Worm (Caenorhabditis elegans): ENCODE results near the gene T12A7.10.

Gene T12A7.10

DNA sequence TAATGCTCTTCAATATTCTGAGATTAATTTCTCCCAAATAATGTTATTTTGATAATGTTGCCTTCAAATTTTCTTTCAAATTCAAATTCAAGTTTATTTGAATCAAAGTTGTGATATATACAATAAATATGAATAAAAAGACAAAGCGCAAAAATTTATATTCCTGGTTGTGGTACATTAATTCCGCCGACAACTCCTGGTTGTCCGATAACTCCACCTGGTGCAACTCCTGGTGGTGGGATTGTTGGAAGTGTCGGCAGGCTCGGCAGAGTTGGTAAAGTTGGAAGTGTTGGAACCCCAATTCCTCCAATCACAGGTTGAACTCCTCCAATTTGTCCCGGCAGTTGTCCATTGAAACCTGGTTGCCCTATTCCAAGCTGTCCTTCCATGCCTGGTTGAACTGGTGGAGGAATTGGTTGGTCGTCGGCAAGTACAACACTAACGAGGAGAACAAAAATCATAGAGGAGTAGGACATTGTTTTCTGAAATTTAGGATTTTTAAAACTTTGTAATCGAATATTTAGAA, 16.7 kb downstream of the T12A7.10 start, which contains the start of gene K01A6.7:
K01A6.7 (minus strand) TSS at position 476 of the 526 bp plus-strand sequence.
- TF ChIP-seq hmbx-1 (tag; optimal IDR thresholded peaks at IDR 0.05) (no peak), ceh-36 (tag; optimal IDR thresholded peaks at IDR 0.05) (no peak), ceh-13 (GFP tag; optimal IDR thresholded peaks at IDR 0.05) (no peak), aly-1 (tag; optimal IDR thresholded peaks at IDR 0.05) (no peak), ama-1 (optimal IDR thresholded peaks at IDR 0.05) (no peak)

ce11 chrIV:11737269-11737668, 17.6 kb downstream of the T12A7.10 start, which contains the start of gene K01A6.8:
Gene K01A6.8 (minus strand): TSS chrIV:11737369.
- TF ChIP-seq tbx-37 (GFP tag; conservative IDR thresholded peaks at IDR 0.05) (no peak), ceh-13 (GFP tag; optimal IDR thresholded peaks at IDR 0.05) (no peak), F13C5.2 (tag; optimal IDR thresholded peaks at IDR 0.05) (no peak), B0310.2 (tag; optimal IDR thresholded peaks at IDR 0.05) (no peak), tra-4 (tag; optimal IDR thresholded peaks at IDR 0.05) (no peak), ama-1 (optimal IDR thresholded peaks at IDR 0.05) (no peak), sea-1 (GFP tag; conservative IDR thresholded peaks at IDR 0.05) (no peak), ceh-36 (tag; optimal IDR thresholded peaks at IDR 0.05) (no peak), hmbx-1 (tag; optimal IDR thresholded peaks at IDR 0.05) (no peak)

DNA sequence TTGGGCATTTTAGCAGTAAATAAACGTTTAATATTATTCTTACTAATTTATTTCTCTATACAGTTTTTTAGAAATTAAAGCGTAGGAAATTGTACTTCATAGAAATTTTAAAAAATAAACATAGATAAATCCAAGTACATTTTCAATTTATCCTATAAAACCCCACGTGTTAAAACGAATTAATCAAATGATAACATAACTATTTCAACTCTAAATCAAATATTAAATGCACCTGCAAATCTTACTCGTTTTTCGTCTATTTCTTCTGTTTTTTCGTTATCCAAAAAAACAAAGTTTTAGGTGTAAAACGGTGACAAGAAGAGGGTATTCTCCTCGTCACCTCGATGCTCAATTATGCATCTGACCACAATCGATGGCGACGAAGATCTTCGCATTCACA, 19.9 kb downstream of the T12A7.10 start, which contains the start of gene K01A6.6:
K01A6.6 (plus strand) TSS at position 301 of the 400 bp plus-strand sequence.
- TF ChIP-seq aly-1 (tag; optimal IDR thresholded peaks at IDR 0.05) (no peak), hmbx-1 (tag; optimal IDR thresholded peaks at IDR 0.05) (no peak), F13C5.2 (tag; optimal IDR thresholded peaks at IDR 0.05) (no peak), B0310.2 (tag; optimal IDR thresholded peaks at IDR 0.05) (no peak)

- TF ChIP-seq scrt-1 (GFP tag; IDR thresholded peaks at IDR 0.05), result no peak
- TF ChIP-seq tbx-11 (GFP tag; IDR thresholded peaks at IDR 0.05), result no peak
- TF ChIP-seq ets-7 (tag; optimal IDR thresholded peaks at IDR 0.05), result no peak
- no peak for TF ChIP-seq B0310.2 (tag; optimal IDR thresholded peaks at IDR 0.05)
- no peak for TF ChIP-seq hmbx-1 (tag; optimal IDR thresholded peaks at IDR 0.05)
- TF ChIP-seq ceh-36 (tag; optimal IDR thresholded peaks at IDR 0.05), result no peak
- TF ChIP-seq tbx-37 (GFP tag; conservative IDR thresholded peaks at IDR 0.05), result no peak
- TF ChIP-seq ceh-13 (GFP tag; optimal IDR thresholded peaks at IDR 0.05), result no peak
- TF ChIP-seq hnd-1 (tag; optimal IDR thresholded peaks at IDR 0.05), result no peak
- no peak for TF ChIP-seq sea-1 (GFP tag; conservative IDR thresholded peaks at IDR 0.05)
- no peak for TF ChIP-seq F13C5.2 (tag; optimal IDR thresholded peaks at IDR 0.05)
These were observed 31.6 kb downstream of the T12A7.10 start for ce11 chrIV:11723255-11723654.

ce11 chrIV:11721878-11722277, 33.0 kb downstream of the T12A7.10 start:
- no peak for TF ChIP-seq hnd-1 (tag; optimal IDR thresholded peaks at IDR 0.05)

ce11 chrIV:11718653-11719052, 36.2 kb downstream of the T12A7.10 start:
- no peak for TF ChIP-seq ama-1 (optimal IDR thresholded peaks at IDR 0.05)
- TF ChIP-seq B0310.2 (tag; optimal IDR thresholded peaks at IDR 0.05), result no peak
- no peak for TF ChIP-seq scrt-1 (GFP tag; IDR thresholded peaks at IDR 0.05)
- no peak for TF ChIP-seq hmbx-1 (tag; optimal IDR thresholded peaks at IDR 0.05)
- no peak for TF ChIP-seq pes-1 (GFP tag; IDR thresholded peaks at IDR 0.05)
- TF ChIP-seq hmg-4 (GFP tag; optimal IDR thresholded peaks at IDR 0.05), result no peak
- no peak for TF ChIP-seq tbx-37 (GFP tag; conservative IDR thresholded peaks at IDR 0.05)
- no peak for TF ChIP-seq tra-4 (tag; optimal IDR thresholded peaks at IDR 0.05)
- no peak for TF ChIP-seq sea-1 (GFP tag; conservative IDR thresholded peaks at IDR 0.05)
- no peak for TF ChIP-seq ceh-13 (GFP tag; optimal IDR thresholded peaks at IDR 0.05)

- peak; percentile 82 for TF ChIP-seq B0310.2 (tag; optimal IDR thresholded peaks at IDR 0.05)
- TF ChIP-seq ets-7 (tag; optimal IDR thresholded peaks at IDR 0.05), result peak; percentile 31
- TF ChIP-seq aly-1 (tag; optimal IDR thresholded peaks at IDR 0.05), result peak; percentile 52
- TF ChIP-seq tra-4 (tag; optimal IDR thresholded peaks at IDR 0.05), result no peak
- peak; percentile 13 for TF ChIP-seq hmg-4 (GFP tag; optimal IDR thresholded peaks at IDR 0.05)
- TF ChIP-seq hmbx-1 (tag; optimal IDR thresholded peaks at IDR 0.05), result no peak
- no peak for TF ChIP-seq hnd-1 (tag; optimal IDR thresholded peaks at IDR 0.05)
These were observed 37.6 kb downstream of the T12A7.10 start for ce11 chrIV:11717094-11717876.

- TF ChIP-seq tra-4 (tag; optimal IDR thresholded peaks at IDR 0.05), result no peak
- TF ChIP-seq tbx-37 (GFP tag; conservative IDR thresholded peaks at IDR 0.05), result no peak
- TF ChIP-seq flt-1 (GFP tag; IDR thresholded peaks at IDR 0.05), result no peak
- TF ChIP-seq hmbx-1 (tag; optimal IDR thresholded peaks at IDR 0.05), result no peak
- no peak for TF ChIP-seq hnd-1 (tag; optimal IDR thresholded peaks at IDR 0.05)
- no peak for TF ChIP-seq F13C5.2 (tag; optimal IDR thresholded peaks at IDR 0.05)
- TF ChIP-seq ceh-13 (GFP tag; optimal IDR thresholded peaks at IDR 0.05), result no peak
- no peak for TF ChIP-seq sea-1 (GFP tag; conservative IDR thresholded peaks at IDR 0.05)
- no peak for TF ChIP-seq scrt-1 (GFP tag; IDR thresholded peaks at IDR 0.05)
- no peak for TF ChIP-seq hmg-4 (GFP tag; optimal IDR thresholded peaks at IDR 0.05)
- no peak for TF ChIP-seq ama-1 (optimal IDR thresholded peaks at IDR 0.05)
- TF ChIP-seq ceh-36 (tag; optimal IDR thresholded peaks at IDR 0.05), result no peak
- TF ChIP-seq aly-1 (tag; optimal IDR thresholded peaks at IDR 0.05), result no peak
- no peak for TF ChIP-seq tbx-11 (GFP tag; IDR thresholded peaks at IDR 0.05)
These were observed 38.5 kb downstream of the T12A7.10 start for ce11 chrIV:11716414-11716813.
